Worm (Caenorhabditis elegans) whole organism, young adult: ENCODE measurements around the gene F20B6.6.
A peak's percentile ranks its signal among the peaks of the same experiment; 100 is the strongest.

Experiments
- B0035.1 ChIP-seq: sonication (generic microtip); optimal IDR thresholded peaks from 2 replicates; lab custom pipeline; 2016; ENCODE audit warnings: missing genetic modification characterization, mild to moderate bottlenecking, missing compliant biosample characterization, missing genotype, missing genetic modification reagents
- C06A6.2 ChIP-seq: fragments of 200-800 bp; sonication (Bioruptor generic); conservative IDR thresholded peaks from 2 replicates; pipeline ENCODE4 v1.3.6; 2022; ENCODE audit warnings: missing genetic modification characterization, missing compliant biosample characterization
- D2030.7 ChIP-seq: fragments of 200-800 bp; sonication (Bioruptor generic); IDR thresholded peaks from 2 replicates; pipeline ENCODE4 v1.3.6; 2022; ENCODE audit warnings: missing genetic modification reagents, missing genetic modification characterization, missing compliant biosample characterization
- F10E7.11 ChIP-seq: sonication (generic microtip); optimal IDR thresholded peaks from 2 replicates; lab custom pipeline; 2017; ENCODE audit warnings: mild to moderate bottlenecking, missing genetic modification characterization, moderate library complexity, missing compliant biosample characterization
- F22D6.2 ChIP-seq: sonication (generic microtip); optimal IDR thresholded peaks from 2 replicates; lab custom pipeline; 2016; ENCODE audit warnings: mild to moderate bottlenecking, missing genetic modification characterization, missing compliant biosample characterization
- F37B4.10 ChIP-seq: fragments of 200-800 bp; sonication (Bioruptor generic); IDR thresholded peaks from 2 replicates; pipeline ENCODE4 v1.3.6; 2022; ENCODE audit warnings: missing genetic modification characterization, missing compliant biosample characterization
- F39B2.1 ChIP-seq: fragments of 200-800 bp; sonication (Bioruptor generic); IDR thresholded peaks from 2 replicates; pipeline ENCODE4 v1.3.6; 2022; ENCODE audit warnings: missing genetic modification reagents, missing genetic modification characterization, missing compliant biosample characterization
- F49E8.2 ChIP-seq: sonication (generic microtip); optimal IDR thresholded peaks from 3 replicates; lab custom pipeline; 2017; ENCODE audit warnings: missing genetic modification characterization, mild to moderate bottlenecking, missing compliant biosample characterization, antibody characterized with exemption, moderate library complexity; ENCODE audit not compliant: insufficient read depth
- F52B5.7 ChIP-seq: sonication (generic microtip); optimal IDR thresholded peaks from 2 replicates; lab custom pipeline; 2016; ENCODE audit warnings: mild to moderate bottlenecking, missing genetic modification characterization, missing compliant biosample characterization
- F55B11.4 ChIP-seq: sonication (generic microtip); optimal IDR thresholded peaks from 2 replicates; lab custom pipeline; 2016; ENCODE audit warnings: missing compliant biosample characterization, missing genetic modification characterization, borderline replicate concordance; ENCODE audit not compliant: insufficient read depth
- K11D2.4 ChIP-seq: fragments of 200-800 bp; sonication (Bioruptor generic); IDR thresholded peaks from 2 replicates; pipeline ENCODE4 v1.3.6; 2022; ENCODE audit warnings: missing genetic modification reagents, missing genetic modification characterization, missing compliant biosample characterization
- T26A5.8 ChIP-seq: sonication (generic microtip); optimal IDR thresholded peaks from 2 replicates; lab custom pipeline; 2016; ENCODE audit warnings: missing genetic modification characterization, missing compliant biosample characterization
- Y53G8AR.9 ChIP-seq: fragments of 200-800 bp; sonication (Bioruptor generic); conservative IDR thresholded peaks from 2 replicates; pipeline ENCODE4 v1.3.6; 2022; ENCODE audit warnings: missing genetic modification reagents, missing genetic modification characterization, missing compliant biosample characterization
- Y56A3A.18 ChIP-seq: fragments of 200-800 bp; sonication (Bioruptor generic); IDR thresholded peaks from 2 replicates; pipeline ENCODE4 v1.3.6; 2022; ENCODE audit warnings: missing genetic modification reagents, missing genetic modification characterization, missing compliant biosample characterization
- Y67H2A.10 ChIP-seq: fragments of 200-800 bp; sonication (Bioruptor generic); conservative IDR thresholded peaks from 2 replicates; pipeline ENCODE4 v1.3.6; 2022; ENCODE audit warnings: missing genetic modification reagents, missing genetic modification characterization, missing compliant biosample characterization
- ZK185.1 ChIP-seq: sonication (generic microtip); optimal IDR thresholded peaks from 2 replicates; lab custom pipeline; 2016; ENCODE audit warnings: mild to moderate bottlenecking, missing genetic modification characterization, missing compliant biosample characterization; ENCODE audit not compliant: poor library complexity, severe bottlenecking
- aptf-3 ChIP-seq: fragments of 200-800 bp; sonication (Bioruptor generic); IDR thresholded peaks from 2 replicates; pipeline ENCODE4 v1.3.6; 2022; ENCODE audit warnings: missing genetic modification characterization, missing compliant biosample characterization
- attf-3 ChIP-seq: fragments of 200-800 bp; sonication (Bioruptor generic); conservative IDR thresholded peaks from 2 replicates; pipeline ENCODE4 v1.3.6; 2022; ENCODE audit warnings: missing genetic modification reagents, missing genetic modification characterization, missing compliant biosample characterization
- attf-5 ChIP-seq: fragments of 200-800 bp; sonication (Bioruptor generic); optimal IDR thresholded peaks from 2 replicates; lab custom pipeline; 2018; ENCODE audit warnings: mild to moderate bottlenecking, missing genetic modification characterization, missing compliant biosample characterization
- bed-1 ChIP-seq: fragments of 200-800 bp; sonication (Bioruptor generic); IDR thresholded peaks from 2 replicates; pipeline ENCODE4 v1.3.6; 2022; ENCODE audit warnings: missing genetic modification reagents, missing genetic modification characterization, missing compliant biosample characterization
- bed-2 ChIP-seq: fragments of 200-800 bp; sonication (Bioruptor generic); IDR thresholded peaks from 2 replicates; pipeline ENCODE4 v1.3.6; 2022; ENCODE audit warnings: missing genetic modification reagents, missing genetic modification characterization, missing compliant biosample characterization
- cebp-1 ChIP-seq, 2 experiments: fragments of 200-800 bp in 1 of 2; sonication (Bioruptor generic) in 1 of 2; sonication (generic microtip) in 1 of 2; IDR thresholded peaks in 1 of 2; optimal IDR thresholded peaks in 1 of 2; 2 replicates each; pipeline versions ENCODE4 v1.3.6 to Lab custom; 2017 to 2022; ENCODE audit warnings: missing compliant biosample characterization in 2 of 2, missing genetic modification characterization in 2 of 2, mild to moderate bottlenecking in 1 of 2, missing genetic modification reagents in 1 of 2, moderate library complexity in 1 of 2
- ceh-40 ChIP-seq: fragments of 200-800 bp; sonication (Bioruptor generic); IDR thresholded peaks from 2 replicates; pipeline ENCODE4 v1.3.6; 2022; ENCODE audit warnings: missing genetic modification characterization, missing compliant biosample characterization
- ceh-91 ChIP-seq: fragments of 200-800 bp; sonication (Bioruptor generic); IDR thresholded peaks from 2 replicates; pipeline ENCODE4 v1.3.6; 2022; ENCODE audit warnings: missing genetic modification reagents, missing genetic modification characterization, missing compliant biosample characterization
- egl-44 ChIP-seq: fragments of 200-800 bp; sonication (Bioruptor generic); IDR thresholded peaks from 2 replicates; pipeline ENCODE4 v1.3.6; 2022; ENCODE audit warnings: missing genetic modification reagents, missing genetic modification characterization, missing compliant biosample characterization
- egrh-3 ChIP-seq: fragments of 200-800 bp; sonication (Bioruptor generic); IDR thresholded peaks from 2 replicates; pipeline ENCODE4 v1.3.6; 2022; ENCODE audit warnings: missing genetic modification reagents, missing genetic modification characterization, missing compliant biosample characterization
- ekl-4 ChIP-seq: fragments of 200-800 bp; sonication (Bioruptor generic); IDR thresholded peaks from 2 replicates; pipeline ENCODE4 v1.3.6; 2022; ENCODE audit warnings: missing genetic modification reagents, missing genetic modification characterization, missing compliant biosample characterization
- ets-4 ChIP-seq: fragments of 200-800 bp; sonication (Bioruptor generic); optimal IDR thresholded peaks from 2 replicates; lab custom pipeline; 2018; ENCODE audit warnings: mild to moderate bottlenecking, missing genetic modification characterization, missing compliant biosample characterization
- hlh-12 ChIP-seq: sonication (generic microtip); optimal IDR thresholded peaks from 2 replicates; lab custom pipeline; 2016; ENCODE audit warnings: missing genetic modification characterization, missing compliant biosample characterization
- hmg-1.2 ChIP-seq: fragments of 200-800 bp; sonication (Bioruptor generic); IDR thresholded peaks from 2 replicates; pipeline ENCODE4 v1.3.6; 2022; ENCODE audit warnings: missing genetic modification reagents, missing genetic modification characterization, missing compliant biosample characterization
- hsf-1 ChIP-seq: fragments of 200-800 bp; sonication (Bioruptor generic); IDR thresholded peaks from 2 replicates; pipeline ENCODE4 v1.3.6; 2022; ENCODE audit warnings: missing genetic modification reagents, missing genetic modification characterization, missing compliant biosample characterization
- lin-35 ChIP-seq, 3 experiments: fragments of 150-350 bp in 2 of 3; sonication (generic microtip) in 1 of 3; optimal IDR thresholded peaks; 2 replicates each; lab custom pipeline; 2014 to 2018; ENCODE audit warnings: missing biosample characterization in 3 of 3, missing genetic modification characterization in 3 of 3, missing genetic modification reagents in 3 of 3
- mcd-1 ChIP-seq: fragments of 200-800 bp; sonication (Bioruptor generic); IDR thresholded peaks from 2 replicates; pipeline ENCODE4 v1.3.6; 2022; ENCODE audit warnings: missing genetic modification reagents, missing genetic modification characterization, missing compliant biosample characterization
- nfya-1 ChIP-seq: sonication (generic microtip); optimal IDR thresholded peaks from 2 replicates; lab custom pipeline; 2017; ENCODE audit warnings: antibody characterized with exemption, missing compliant biosample characterization, missing genetic modification characterization, borderline replicate concordance; ENCODE audit not compliant: insufficient read depth
- nfya-2 ChIP-seq: fragments of 200-800 bp; sonication (Bioruptor generic); IDR thresholded peaks from 2 replicates; pipeline ENCODE4 v1.3.6; 2022; ENCODE audit warnings: missing genetic modification reagents, missing genetic modification characterization, missing compliant biosample characterization
- nhr-179 ChIP-seq: sonication (generic microtip); optimal IDR thresholded peaks from 2 replicates; lab custom pipeline; 2016; ENCODE audit warnings: mild to moderate bottlenecking, missing genetic modification characterization, missing compliant biosample characterization
- nhr-80 ChIP-seq: sonication (generic microtip); optimal IDR thresholded peaks from 2 replicates; lab custom pipeline; 2016; ENCODE audit warnings: missing genetic modification characterization, missing compliant biosample characterization
- nhr-90 ChIP-seq: sonication (generic microtip); optimal IDR thresholded peaks from 2 replicates; lab custom pipeline; 2016; ENCODE audit warnings: missing genotype, mild to moderate bottlenecking, missing genetic modification characterization, missing compliant biosample characterization
- pbrm-1 ChIP-seq: fragments of 200-800 bp; sonication (Bioruptor generic); IDR thresholded peaks from 2 replicates; pipeline ENCODE4 v1.3.6; 2022; ENCODE audit warnings: missing genetic modification reagents, missing genetic modification characterization, missing compliant biosample characterization
- rcor-1 ChIP-seq: fragments of 200-800 bp; sonication (Bioruptor generic); IDR thresholded peaks from 2 replicates; pipeline ENCODE4 v1.3.6; 2022; ENCODE audit warnings: missing genetic modification reagents, missing genetic modification characterization, missing compliant biosample characterization
- sea-2 ChIP-seq: fragments of 200-800 bp; sonication (Bioruptor generic); IDR thresholded peaks from 2 replicates; pipeline ENCODE4 v1.3.6; 2022; ENCODE audit warnings: missing genetic modification characterization, missing compliant biosample characterization
- snpc-1.1 ChIP-seq: sonication (generic microtip); optimal IDR thresholded peaks from 2 replicates; lab custom pipeline; 2017; ENCODE audit warnings: missing genetic modification characterization, mild to moderate bottlenecking, missing compliant biosample characterization, antibody characterized with exemption, moderate library complexity, missing genotype, missing genetic modification reagents; ENCODE audit not compliant: insufficient read depth
- snpc-1.3 ChIP-seq: sonication (generic microtip); optimal IDR thresholded peaks from 2 replicates; lab custom pipeline; 2017; ENCODE audit warnings: missing genetic modification characterization, mild to moderate bottlenecking, missing compliant biosample characterization, antibody characterized with exemption, moderate library complexity, missing genotype, missing genetic modification reagents; ENCODE audit not compliant: insufficient read depth
- sptf-2 ChIP-seq: fragments of 200-800 bp; sonication (Bioruptor generic); optimal IDR thresholded peaks from 2 replicates; lab custom pipeline; 2018; ENCODE audit warnings: mild to moderate bottlenecking, missing genetic modification characterization, missing compliant biosample characterization
- tbx-9 ChIP-seq: sonication (generic microtip); optimal IDR thresholded peaks from 2 replicates; lab custom pipeline; 2016; ENCODE audit warnings: borderline replicate concordance, missing genetic modification characterization, inconsistent platforms, missing compliant biosample characterization
- xnd-1 ChIP-seq: sonication (generic microtip); optimal IDR thresholded peaks from 2 replicates; lab custom pipeline; 2016; ENCODE audit warnings: missing genotype, missing genetic modification reagents, missing genetic modification characterization, missing compliant biosample characterization
- zfh-2 ChIP-seq: fragments of 200-800 bp; sonication (Bioruptor generic); conservative IDR thresholded peaks from 2 replicates; pipeline ENCODE4 v1.3.6; 2022; ENCODE audit warnings: missing genetic modification reagents, missing genetic modification characterization, missing compliant biosample characterization
- ztf-6 ChIP-seq: fragments of 200-800 bp; sonication (Bioruptor generic); IDR thresholded peaks from 2 replicates; pipeline ENCODE4 v1.3.6; 2022; ENCODE audit warnings: missing genetic modification reagents, missing genetic modification characterization, missing compliant biosample characterization

F20B6.6 gene

ce11 chrX:4208495-4208894 is 6.5 kb upstream of the F20B6.6 start (continued):
- TF ChIP-seq ekl-4 (GFP tag; lab: Robert Waterston, UW) = no peak
- TF ChIP-seq T26A5.8 = no peak
- TF ChIP-seq F49E8.2 (tag; lab: Kevin White, UChicago) = no peak
- peak; percentile 89 for TF ChIP-seq ZK185.1 (tag; lab: Kevin White, UChicago)
- TF ChIP-seq zfh-2 (GFP tag; lab: Robert Waterston, UW) = no peak
- TF ChIP-seq sptf-2 (GFP tag; lab: Kevin White, UChicago) = no peak
- no peak for TF ChIP-seq ceh-40
- no peak for TF ChIP-seq xnd-1 (tag; lab: Kevin White, UChicago)
- TF ChIP-seq ets-4 (GFP tag; lab: Kevin White, UChicago) = no peak
- TF ChIP-seq attf-3 (GFP tag; lab: Robert Waterston, UW) = no peak
- no peak for TF ChIP-seq F22D6.2 (tag; lab: Kevin White, UChicago)
- TF ChIP-seq hsf-1 (GFP tag; lab: Robert Waterston, UW) = no peak
- TF ChIP-seq C06A6.2 (GFP tag; lab: Robert Waterston, UW) = peak; percentile 38; the same call in 1 of the 2 replicates
- TF ChIP-seq bed-1 (GFP tag; lab: Robert Waterston, UW) = no peak
- TF ChIP-seq hmg-1.2 (GFP tag; lab: Robert Waterston, UW) = peak; percentile 40
- TF ChIP-seq attf-5 (GFP tag; lab: Kevin White, UChicago) = no peak
- no peak for TF ChIP-seq tbx-9 (tag; lab: Kevin White, UChicago)
- no peak for TF ChIP-seq D2030.7 (GFP tag; lab: Robert Waterston, UW)
- no peak for TF ChIP-seq bed-2 (GFP tag; lab: Robert Waterston, UW)
- TF ChIP-seq F37B4.10 (GFP tag; lab: Robert Waterston, UW) = no peak
- TF ChIP-seq rcor-1 = peak; percentile 45; the same call in 1 of the 2 replicates
- no peak for TF ChIP-seq nfya-1 (tag; lab: Kevin White, UChicago)
- no peak for TF ChIP-seq F10E7.11 (tag; lab: Kevin White, UChicago)
- no peak for TF ChIP-seq F55B11.4 (tag; lab: Kevin White, UChicago)
- no peak for TF ChIP-seq cebp-1 (GFP tag; IDR thresholded peaks at IDR 0.05; lab: Robert Waterston, UW)
- TF ChIP-seq cebp-1 (tag; optimal IDR thresholded peaks at IDR 0.05; lab: Kevin White, UChicago) = no peak
- peak in 1 of 3 experiments; percentile 94 for TF ChIP-seq lin-35 (GFP tag; optimal IDR thresholded peaks at IDR 0.05; lab: Kevin White, UChicago)
- TF ChIP-seq nhr-80 (tag; lab: Kevin White, UChicago) = no peak
- TF ChIP-seq nfya-2 (GFP tag; lab: Robert Waterston, UW) = no peak
- no peak for TF ChIP-seq nhr-90
- no peak for TF ChIP-seq snpc-1.1 (tag; lab: Kevin White, UChicago)
- no peak for TF ChIP-seq hlh-12 (tag; lab: Kevin White, UChicago)
- no peak for TF ChIP-seq ztf-6 (GFP tag; lab: Robert Waterston, UW)
- TF ChIP-seq mcd-1 (GFP tag; lab: Robert Waterston, UW) = no peak
- TF ChIP-seq F52B5.7 (tag; lab: Kevin White, UChicago) = no peak
- no peak for TF ChIP-seq B0035.1 (tag; lab: Kevin White, UChicago)
- no peak for TF ChIP-seq ceh-91 (GFP tag; lab: Robert Waterston, UW)
- TF ChIP-seq Y56A3A.18 (GFP tag; lab: Robert Waterston, UW) = peak; percentile 74; the same call in 1 of the 2 replicates
- no peak for TF ChIP-seq Y67H2A.10
- TF ChIP-seq aptf-3 = no peak
- no peak for TF ChIP-seq F39B2.1 (GFP tag; lab: Robert Waterston, UW)
- TF ChIP-seq Y53G8AR.9 (GFP tag; lab: Robert Waterston, UW) = peak; percentile 78
- no peak for TF ChIP-seq egrh-3
- TF ChIP-seq egl-44 (GFP tag; lab: Robert Waterston, UW) = no peak
- no peak for TF ChIP-seq snpc-1.3 (tag; lab: Kevin White, UChicago)
- 0 out of 2 replicates have a peak, but pooled peaks have one; percentile 48 for TF ChIP-seq pbrm-1 (GFP tag; lab: Robert Waterston, UW)
- TF ChIP-seq sea-2 (GFP tag; lab: Robert Waterston, UW) = no peak
- TF ChIP-seq nhr-179 (tag; lab: Kevin White, UChicago) = no peak
- peak; percentile 72 for TF ChIP-seq K11D2.4
